Fruit fly (Drosophila melanogaster) Kc167 (cell line): ENCODE results near the gene CG42505.

ENCODE experiments used
- insv ChIP-seq: fragments of >200 bp; optimal IDR thresholded peaks from 3 replicates; lab custom pipeline; 2018; ENCODE audit warnings: missing external identifiers
- ttk ChIP-seq: sonication (Bioruptor generic); optimal IDR thresholded peaks from 2 replicates; lab custom pipeline; 2017; ENCODE audit warnings: missing external identifiers

dm6 chr3R:12005417-12005816, 26.1 kb downstream of the CG42505 start, which contains the start of gene Tk:
- TF ChIP-seq insv (lab: Kevin White, UChicago) (no peak), ttk (lab: Kevin White, UChicago) (no peak)
